Fruit fly (Drosophila melanogaster) whole organism, embryonic: ENCODE results near the gene Utx.

Experiments used
- Ada2b ChIP-seq: fragments of 200-800 bp; sonication (Bioruptor generic); IDR thresholded peaks from 2 replicates; pipeline ENCODE4 v1.3.6; 2022; ENCODE audit warnings: missing biosample characterization, missing genetic modification characterization
- Atf-2 ChIP-seq: fragments of 200-800 bp; sonication (Bioruptor generic); optimal IDR thresholded peaks from 2 replicates; lab custom pipeline; 2016; ENCODE audit warnings: missing biosample characterization, missing genetic modification characterization
- Atf3 ChIP-seq: fragments of 200-800 bp; sonication (Bioruptor generic); optimal IDR thresholded peaks from 3 replicates; lab custom pipeline; 2016; ENCODE audit warnings: missing biosample characterization, missing genetic modification characterization
- CG10979 ChIP-seq: fragments of 200-800 bp; sonication (Bioruptor generic); optimal IDR thresholded peaks from 2 replicates; lab custom pipeline; 2018; ENCODE audit warnings: missing biosample characterization, mild to moderate bottlenecking, missing genetic modification characterization, moderate library complexity
- CG11695 ChIP-seq: fragments of 200-800 bp; sonication (Bioruptor generic); IDR thresholded peaks from 3 replicates; pipeline ENCODE4 v1.3.6; 2022; ENCODE audit warnings: missing biosample characterization, missing genetic modification characterization
- CG14667 ChIP-seq: fragments of 200-800 bp; sonication (Bioruptor generic); IDR thresholded peaks from 2 replicates; pipeline ENCODE4 v1.3.6; 2022; ENCODE audit warnings: missing biosample characterization, missing genetic modification characterization
- CG16815 ChIP-seq: fragments of 200-800 bp; sonication (Bioruptor generic); optimal IDR thresholded peaks from 3 replicates; lab custom pipeline; 2017; ENCODE audit warnings: missing biosample characterization, mild to moderate bottlenecking, missing genetic modification characterization
- CG1792 ChIP-seq: fragments of 200-800 bp; sonication (Bioruptor generic); optimal IDR thresholded peaks from 2 replicates; lab custom pipeline; 2016; ENCODE audit warnings: missing biosample characterization, missing genetic modification characterization
- CG1832 ChIP-seq: fragments of 200-800 bp; sonication (Bioruptor generic); optimal IDR thresholded peaks from 2 replicates; lab custom pipeline; 2017; ENCODE audit warnings: missing biosample characterization, mild to moderate bottlenecking, missing genetic modification characterization, inconsistent platforms
- CG18764 ChIP-seq: fragments of 200-800 bp; sonication (Bioruptor generic); optimal IDR thresholded peaks from 3 replicates; lab custom pipeline; 2016; ENCODE audit warnings: missing biosample characterization, missing genetic modification characterization
- CG2889 ChIP-seq: fragments of 200-800 bp; sonication (Bioruptor generic); IDR thresholded peaks from 3 replicates; pipeline ENCODE4 v1.3.6; 2022; ENCODE audit warnings: missing biosample characterization, missing genetic modification characterization
- CG3163 ChIP-seq: fragments of 200-800 bp; sonication (Bioruptor generic); optimal IDR thresholded peaks from 3 replicates; lab custom pipeline; 2016; ENCODE audit warnings: missing biosample characterization, missing genetic modification characterization
- CG6175 ChIP-seq: fragments of 200-800 bp; sonication (Bioruptor generic); IDR thresholded peaks from 3 replicates; pipeline ENCODE4 v1.3.6; 2022; ENCODE audit warnings: missing biosample characterization, missing genetic modification characterization
- CG6689 ChIP-seq: fragments of 200-800 bp; sonication (Bioruptor generic); IDR thresholded peaks from 2 replicates; pipeline ENCODE4 v1.3.6; 2022; ENCODE audit warnings: missing biosample characterization, missing genetic modification characterization
- CG7928 ChIP-seq: fragments of 200-800 bp; sonication (Bioruptor generic); optimal IDR thresholded peaks from 2 replicates; lab custom pipeline; 2017; ENCODE audit warnings: missing biosample characterization, mild to moderate bottlenecking, missing genetic modification characterization
- CG8089 ChIP-seq: fragments of 200-800 bp; sonication (Bioruptor generic); optimal IDR thresholded peaks from 3 replicates; lab custom pipeline; 2016; ENCODE audit warnings: missing biosample characterization, missing genetic modification characterization
- CG9727 ChIP-seq: fragments of 200-800 bp; sonication (Bioruptor generic); optimal IDR thresholded peaks from 3 replicates; lab custom pipeline; 2017; ENCODE audit warnings: missing biosample characterization, mild to moderate bottlenecking, missing genetic modification characterization
- H15 ChIP-seq: fragments of 200-800 bp; sonication (Bioruptor generic); IDR thresholded peaks from 3 replicates; pipeline ENCODE4 v1.3.6; 2022; ENCODE audit warnings: missing biosample characterization, missing genetic modification characterization
- HLH4C ChIP-seq: fragments of 200-800 bp; sonication (Bioruptor generic); IDR thresholded peaks from 3 replicates; pipeline ENCODE4 v1.3.6; 2022; ENCODE audit warnings: missing biosample characterization, missing genetic modification characterization; ENCODE audit not compliant: partially characterized antibody
- HLH54F ChIP-seq: fragments of 200-800 bp; sonication (Bioruptor generic); optimal IDR thresholded peaks from 3 replicates; lab custom pipeline; 2016; ENCODE audit warnings: missing biosample characterization, missing genetic modification characterization
- Hr3 ChIP-seq: fragments of 200-800 bp; sonication (Bioruptor generic); optimal IDR thresholded peaks from 3 replicates; lab custom pipeline; 2016; ENCODE audit warnings: missing biosample characterization, missing genetic modification characterization
- Lhr ChIP-seq: fragments of 200-800 bp; sonication (Bioruptor generic); optimal IDR thresholded peaks from 3 replicates; lab custom pipeline; 2017; ENCODE audit warnings: mild to moderate bottlenecking, missing biosample characterization, missing genetic modification reagents, missing genetic modification characterization
- NC2α ChIP-seq: fragments of 200-800 bp; sonication (Bioruptor generic); optimal IDR thresholded peaks from 2 replicates; lab custom pipeline; 2016; ENCODE audit warnings: missing biosample characterization, missing genetic modification characterization
- Optix ChIP-seq: fragments of 200-800 bp; sonication (Bioruptor generic); IDR thresholded peaks from 3 replicates; pipeline ENCODE4 v1.3.6; 2022; ENCODE audit warnings: missing biosample characterization, missing genetic modification characterization
- Sox102F ChIP-seq: fragments of 200-800 bp; sonication (Bioruptor generic); optimal IDR thresholded peaks from 2 replicates; lab custom pipeline; 2018; ENCODE audit warnings: missing biosample characterization, mild to moderate bottlenecking, missing genetic modification characterization, moderate library complexity
- Sry-δ ChIP-seq: fragments of 200-800 bp; sonication (Bioruptor generic); optimal IDR thresholded peaks from 2 replicates; lab custom pipeline; 2016; ENCODE audit warnings: missing biosample characterization, missing genetic modification characterization
- Stat92E ChIP-seq, 3 experiments: fragments of >200 bp in 2 of 3; fragments of 200-800 bp in 1 of 3; sonication (Bioruptor generic) in 1 of 3; optimal IDR thresholded peaks; 2 replicates each; lab custom pipeline; 2017 to 2019; ENCODE audit warnings: missing biosample characterization in 3 of 3, missing genetic modification characterization in 3 of 3, mild to moderate bottlenecking in 1 of 3, moderate library complexity in 1 of 3
- Xbp1 ChIP-seq: fragments of 200-800 bp; sonication (Bioruptor generic); optimal IDR thresholded peaks from 3 replicates; lab custom pipeline; 2016; ENCODE audit warnings: missing biosample characterization, mild to moderate bottlenecking, missing genetic modification characterization
- br ChIP-seq: fragments of >200 bp; optimal IDR thresholded peaks from 2 replicates; lab custom pipeline; 2017
- btn ChIP-seq: fragments of 200-800 bp; sonication (Bioruptor generic); optimal IDR thresholded peaks from 2 replicates; lab custom pipeline; 2016; ENCODE audit warnings: missing biosample characterization, missing genetic modification characterization
- cas ChIP-seq: fragments of 200-800 bp; sonication (Bioruptor generic); IDR thresholded peaks from 2 replicates; pipeline ENCODE4 v1.3.6; 2022; ENCODE audit warnings: missing biosample characterization, missing genetic modification characterization
- cato ChIP-seq: fragments of 200-800 bp; sonication (Bioruptor generic); optimal IDR thresholded peaks from 2 replicates; lab custom pipeline; 2016; ENCODE audit warnings: missing biosample characterization, missing genetic modification characterization, borderline replicate concordance
- dati ChIP-seq: fragments of 200-800 bp; sonication (Bioruptor generic); IDR thresholded peaks from 2 replicates; pipeline ENCODE4 v1.3.6; 2022; ENCODE audit warnings: missing biosample characterization, missing genetic modification characterization
- emc ChIP-seq: fragments of 200-800 bp; sonication (Bioruptor generic); optimal IDR thresholded peaks from 2 replicates; lab custom pipeline; 2016; ENCODE audit warnings: missing biosample characterization, missing genetic modification characterization
- en ChIP-seq: fragments of 200-800 bp; sonication (Bioruptor generic); optimal IDR thresholded peaks from 2 replicates; lab custom pipeline; 2016; ENCODE audit warnings: missing biosample characterization, missing genetic modification characterization
- exex ChIP-seq: fragments of 200-800 bp; sonication (Bioruptor generic); optimal IDR thresholded peaks from 4 replicates; lab custom pipeline; 2018; ENCODE audit warnings: missing biosample characterization, mild to moderate bottlenecking, missing genetic modification characterization, moderate library complexity
- fd96Cb ChIP-seq: fragments of 200-800 bp; sonication (Bioruptor generic); optimal IDR thresholded peaks from 2 replicates; lab custom pipeline; 2018; ENCODE audit warnings: missing biosample characterization, mild to moderate bottlenecking, missing genetic modification characterization, moderate library complexity
- gfzf ChIP-seq: fragments of 200-800 bp; sonication (Bioruptor generic); optimal IDR thresholded peaks from 2 replicates; lab custom pipeline; 2016; ENCODE audit warnings: missing biosample characterization, mild to moderate bottlenecking, missing genetic modification characterization, moderate library complexity
- gsb-n ChIP-seq: fragments of 200-800 bp; sonication (Bioruptor generic); optimal IDR thresholded peaks from 3 replicates; lab custom pipeline; 2018; ENCODE audit warnings: missing biosample characterization, mild to moderate bottlenecking, missing genetic modification characterization
- hkb ChIP-seq, 2 experiments: fragments of 200-800 bp in 1 of 2; fragments of >200 bp in 1 of 2; sonication (Bioruptor generic) in 1 of 2; IDR thresholded peaks in 1 of 2; optimal IDR thresholded peaks in 1 of 2; 2 replicates each; pipeline versions ENCODE4 v1.3.6 to Lab custom; 2017 to 2022; ENCODE audit warnings: missing biosample characterization in 1 of 2, missing genetic modification characterization in 1 of 2
- jumu ChIP-seq: fragments of 200-800 bp; sonication (Bioruptor generic); optimal IDR thresholded peaks from 3 replicates; lab custom pipeline; 2016; ENCODE audit warnings: missing biosample characterization, missing genetic modification characterization
- maf-S ChIP-seq: fragments of 200-800 bp; sonication (Bioruptor generic); optimal IDR thresholded peaks from 2 replicates; lab custom pipeline; 2016; ENCODE audit warnings: missing biosample characterization, missing genetic modification characterization
- otp ChIP-seq: fragments of 200-800 bp; sonication (Bioruptor generic); IDR thresholded peaks from 3 replicates; pipeline ENCODE4, ENCODE4 v1.3.6; 2022; ENCODE audit warnings: missing biosample characterization, missing genetic modification characterization
- pum ChIP-seq: fragments of 200-800 bp; sonication (Bioruptor generic); optimal IDR thresholded peaks from 2 replicates; lab custom pipeline; 2016; ENCODE audit warnings: missing biosample characterization, missing genetic modification characterization
- ranshi ChIP-seq: fragments of 200-800 bp; sonication (Bioruptor generic); IDR thresholded peaks from 2 replicates; pipeline ENCODE4 v1.3.6; 2022; ENCODE audit warnings: missing biosample characterization, missing genetic modification characterization
- sens ChIP-seq: fragments of 200-800 bp; sonication (Bioruptor generic); peaks from one replicate; lab custom pipeline; 2016; ENCODE audit warnings: missing biosample characterization, missing genetic modification characterization
- seq ChIP-seq: fragments of 200-800 bp; sonication (Bioruptor generic); IDR thresholded peaks from 2 replicates; pipeline ENCODE4 v1.3.6; 2022; ENCODE audit warnings: missing biosample characterization, missing genetic modification characterization
- sim ChIP-seq: fragments of 200-800 bp; sonication (Bioruptor generic); IDR thresholded peaks from 2 replicates; pipeline ENCODE4 v1.3.6; 2022; ENCODE audit warnings: missing biosample characterization, missing genetic modification characterization
- stwl ChIP-seq: fragments of 200-800 bp; sonication (Bioruptor generic); optimal IDR thresholded peaks from 3 replicates; lab custom pipeline; 2018; ENCODE audit warnings: missing biosample characterization, mild to moderate bottlenecking, missing genetic modification characterization, moderate library complexity
- tna ChIP-seq: fragments of 200-800 bp; sonication (Bioruptor generic); IDR thresholded peaks from 2 replicates; pipeline ENCODE4 v1.3.6; 2022; ENCODE audit warnings: missing biosample characterization, missing genetic modification characterization; ENCODE audit not compliant: partially characterized antibody
- vfl ChIP-seq: fragments of 200-800 bp; sonication (Bioruptor generic); optimal IDR thresholded peaks from 2 replicates; lab custom pipeline; 2016; ENCODE audit warnings: missing biosample characterization, missing genetic modification characterization
- wdn ChIP-seq: fragments of 200-800 bp; sonication (Bioruptor generic); IDR thresholded peaks from 2 replicates; pipeline ENCODE4 v1.3.6; 2022; ENCODE audit warnings: missing biosample characterization, missing genetic modification characterization
- wek ChIP-seq: fragments of 200-800 bp; sonication (Bioruptor generic); optimal IDR thresholded peaks from 3 replicates; lab custom pipeline; 2018; ENCODE audit warnings: missing biosample characterization, mild to moderate bottlenecking, missing genetic modification characterization, moderate library complexity

Utx gene

DNA sequence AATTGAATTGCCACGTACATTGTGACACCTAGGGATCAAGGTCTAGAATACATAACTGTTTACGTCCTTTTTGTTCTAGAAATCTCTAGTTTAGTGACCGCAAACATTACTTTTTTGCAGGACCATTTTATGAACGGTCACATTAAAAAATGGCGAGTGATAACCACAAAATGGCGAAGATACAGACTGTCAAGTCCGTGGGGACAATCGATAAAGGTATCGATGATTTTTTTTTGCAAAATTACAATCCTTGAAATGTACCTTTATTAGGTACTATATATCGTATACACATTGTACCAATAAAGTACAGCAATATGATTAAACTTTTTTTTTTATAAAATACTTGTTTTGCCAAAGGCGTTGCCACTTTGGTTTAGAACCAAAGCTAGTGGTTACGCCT lies 48.2 kb downstream of the Utx start (continued):
- TF ChIP-seq otp (GFP tag; lab: Robert Waterston, UW) (no peak), cato (GFP tag; lab: Kevin White, UChicago) (no peak), Atf3 (GFP tag; lab: Kevin White, UChicago) (no peak), Sry-δ (GFP tag; lab: Kevin White, UChicago) (peak; percentile 56), seq (GFP tag; lab: Robert Waterston, UW) (peak; percentile 25; the same call in 1 of the 2 replicates), fd96Cb (tag; lab: Kevin White, UChicago) (no peak), Stat92E (GFP tag; optimal IDR thresholded peaks at IDR 0.05; lab: Kevin White, UChicago) (no peak), CG6689 (GFP tag; lab: Robert Waterston, UW) (no peak), CG18764 (GFP tag; lab: Kevin White, UChicago) (no peak), wdn (no peak), CG11695 (no peak), pum (no peak), CG14667 (no peak), hkb (optimal IDR thresholded peaks at IDR 0.05; lab: Kevin White, UChicago) (no peak), hkb (GFP tag; IDR thresholded peaks at IDR 0.05; lab: Robert Waterston, UW) (no peak), CG9727 (GFP tag; lab: Kevin White, UChicago) (no peak), sens (GFP tag; lab: Kevin White, UChicago) (peak; percentile 41), emc (GFP tag; lab: Kevin White, UChicago) (no peak), Xbp1 (GFP tag; lab: Kevin White, UChicago) (no peak), ranshi (GFP tag; lab: Robert Waterston, UW) (no peak), Hr3 (GFP tag; lab: Kevin White, UChicago) (no peak), gfzf (GFP tag; lab: Kevin White, UChicago) (peak; percentile 41), dati (GFP tag; lab: Robert Waterston, UW) (no peak), HLH4C (GFP tag; lab: Robert Waterston, UW) (peak; percentile 47; the same call in 1 of the 3 replicates), Optix (no peak), br (lab: Kevin White, UChicago) (no peak), stwl (peak; percentile 11), CG7928 (GFP tag; lab: Kevin White, UChicago) (no peak), CG3163 (GFP tag; lab: Kevin White, UChicago) (no peak), maf-S (no peak), CG1792 (GFP tag; lab: Kevin White, UChicago) (no peak), Sox102F (no peak), CG8089 (GFP tag; lab: Kevin White, UChicago) (no peak), CG1832 (GFP tag; lab: Kevin White, UChicago) (no peak), vfl (GFP tag; lab: Kevin White, UChicago) (no peak), CG2889 (GFP tag; lab: Robert Waterston, UW) (no peak), H15 (no peak), gsb-n (tag; lab: Kevin White, UChicago) (no peak), NC2α (GFP tag; lab: Kevin White, UChicago) (no peak), cas (GFP tag; lab: Robert Waterston, UW) (no peak), sim (GFP tag; lab: Robert Waterston, UW) (no peak), Ada2b (GFP tag; lab: Robert Waterston, UW) (no peak), HLH54F (no peak), CG16815 (GFP tag; lab: Kevin White, UChicago) (no peak), wek (GFP tag; lab: Kevin White, UChicago) (no peak), exex (tag; lab: Kevin White, UChicago) (no peak), CG10979 (no peak), Atf-2 (no peak), en (GFP tag; lab: Kevin White, UChicago) (no peak), btn (GFP tag; lab: Kevin White, UChicago) (no peak), CG6175 (GFP tag; lab: Robert Waterston, UW) (no peak), Lhr (GFP tag; lab: Kevin White, UChicago) (peak; percentile 32), tna (GFP tag; lab: Robert Waterston, UW) (peak; percentile 46; the same call in 1 of the 2 replicates), jumu (GFP tag; lab: Kevin White, UChicago) (no peak)
